Worm (Caenorhabditis elegans): ENCODE measurements around the gene C16D2.1.

- TF ChIP-seq pqm-1 (tag; optimal IDR thresholded peaks at IDR 0.05) (no peak), elt-3 (tag; optimal IDR thresholded peaks at IDR 0.05) (no peak), ceh-82 (tag; optimal IDR thresholded peaks at IDR 0.05) (no peak), dpl-1 (GFP tag; optimal IDR thresholded peaks at IDR 0.05) (no peak), fkh-10 (GFP tag; optimal IDR thresholded peaks at IDR 0.05) (no peak), nhr-12 (tag; optimal IDR thresholded peaks at IDR 0.05) (no peak), nhr-237 (tag; optimal IDR thresholded peaks at IDR 0.05) (no peak)
These were observed 48.4 kb upstream of the C16D2.1 start, which contains the start of gene sysm-1 for ce11 chrII:9083093-9083492.

All from whole organism, L1 larva.